Worm (Caenorhabditis elegans): Measurements from ENCODE around the gene clh-2.
A peak's percentile ranks its signal among the peaks of the same experiment; 100 is the strongest.

The clh-2 gene

ce11 chrII:11336640-11337241, 15.0 kb upstream of the clh-2 start:
- TF ChIP-seq scrt-1 (GFP tag; IDR thresholded peaks at IDR 0.05) (no peak), flt-1 (GFP tag; IDR thresholded peaks at IDR 0.05) (no peak), hnd-1 (tag; optimal IDR thresholded peaks at IDR 0.05) (no peak), hmbx-1 (tag; optimal IDR thresholded peaks at IDR 0.05) (no peak), pes-1 (GFP tag; IDR thresholded peaks at IDR 0.05) (no peak), B0310.2 (tag; optimal IDR thresholded peaks at IDR 0.05) (no peak)

ce11 chrII:11337497-11338040, 14.1 kb upstream of the clh-2 start, which contains the start of gene sqt-1:
TSS of gene sqt-1 (minus strand) at chrII:11337837.
- TF ChIP-seq tbx-37 (GFP tag; conservative IDR thresholded peaks at IDR 0.05) (no peak), pes-1 (GFP tag; IDR thresholded peaks at IDR 0.05) (no peak), scrt-1 (GFP tag; IDR thresholded peaks at IDR 0.05) (no peak), ceh-36 (tag; optimal IDR thresholded peaks at IDR 0.05) (no peak), ama-1 (optimal IDR thresholded peaks at IDR 0.05) (no peak), tbx-11 (GFP tag; IDR thresholded peaks at IDR 0.05) (no peak), B0310.2 (tag; optimal IDR thresholded peaks at IDR 0.05) (no peak), hmg-4 (GFP tag; optimal IDR thresholded peaks at IDR 0.05) (no peak), F13C5.2 (tag; optimal IDR thresholded peaks at IDR 0.05) (no peak), aly-1 (tag; optimal IDR thresholded peaks at IDR 0.05) (no peak), flt-1 (GFP tag; IDR thresholded peaks at IDR 0.05) (no peak), hmbx-1 (tag; optimal IDR thresholded peaks at IDR 0.05) (no peak), sea-1 (GFP tag; conservative IDR thresholded peaks at IDR 0.05) (no peak), ceh-13 (GFP tag; optimal IDR thresholded peaks at IDR 0.05) (no peak), ets-7 (tag; optimal IDR thresholded peaks at IDR 0.05) (no peak)

ce11 chrII:11339507-11339906, 12.2 kb upstream of the clh-2 start, which contains the start of gene rmd-3:
TSS of gene rmd-3 (minus strand) at chrII:11339607.
- no peak for TF ChIP-seq hmg-4 (GFP tag; optimal IDR thresholded peaks at IDR 0.05)
- no peak for TF ChIP-seq pes-1 (GFP tag; IDR thresholded peaks at IDR 0.05)
- TF ChIP-seq ets-7 (tag; optimal IDR thresholded peaks at IDR 0.05) = no peak
- no peak for TF ChIP-seq hnd-1 (tag; optimal IDR thresholded peaks at IDR 0.05)

ce11 chrII:11343300-11343869, 8.3 kb upstream of the clh-2 start, which contains the start of gene lgc-20:
TSS of gene lgc-20 (minus strand) at chrII:11343610.
- no peak for TF ChIP-seq flt-1 (GFP tag; IDR thresholded peaks at IDR 0.05)
- TF ChIP-seq scrt-1 (GFP tag; IDR thresholded peaks at IDR 0.05) = no peak
- TF ChIP-seq ceh-36 (tag; optimal IDR thresholded peaks at IDR 0.05) = no peak
- TF ChIP-seq sea-1 (GFP tag; conservative IDR thresholded peaks at IDR 0.05) = no peak
- TF ChIP-seq hnd-1 (tag; optimal IDR thresholded peaks at IDR 0.05) = no peak
- no peak for TF ChIP-seq aly-1 (tag; optimal IDR thresholded peaks at IDR 0.05)
- TF ChIP-seq ama-1 (optimal IDR thresholded peaks at IDR 0.05) = no peak

ce11 chrII:11344554-11344953, 7.1 kb upstream of the clh-2 start:
- TF ChIP-seq F13C5.2 (tag; optimal IDR thresholded peaks at IDR 0.05) (no peak), tbx-37 (GFP tag; conservative IDR thresholded peaks at IDR 0.05) (no peak), tra-4 (tag; optimal IDR thresholded peaks at IDR 0.05) (no peak), sea-1 (GFP tag; conservative IDR thresholded peaks at IDR 0.05) (no peak), hnd-1 (tag; optimal IDR thresholded peaks at IDR 0.05) (no peak), hmbx-1 (tag; optimal IDR thresholded peaks at IDR 0.05) (no peak), ets-7 (tag; optimal IDR thresholded peaks at IDR 0.05) (no peak), flt-1 (GFP tag; IDR thresholded peaks at IDR 0.05) (no peak), ama-1 (optimal IDR thresholded peaks at IDR 0.05) (no peak), pes-1 (GFP tag; IDR thresholded peaks at IDR 0.05) (no peak)

- no peak for TF ChIP-seq tbx-11 (GFP tag; IDR thresholded peaks at IDR 0.05)
- peak; percentile 53 for TF ChIP-seq ceh-36 (tag; optimal IDR thresholded peaks at IDR 0.05)
- no peak; the same call in 1 of the 2 replicates for TF ChIP-seq tbx-37 (GFP tag; conservative IDR thresholded peaks at IDR 0.05)
- peak; percentile 65 for TF ChIP-seq pes-1 (GFP tag; IDR thresholded peaks at IDR 0.05)
- TF ChIP-seq hnd-1 (tag; optimal IDR thresholded peaks at IDR 0.05) = peak; percentile 22
- peak; percentile 63 for TF ChIP-seq F13C5.2 (tag; optimal IDR thresholded peaks at IDR 0.05)
- TF ChIP-seq flt-1 (GFP tag; IDR thresholded peaks at IDR 0.05) = peak; percentile 40; the same call in 1 of the 2 replicates
- no peak for TF ChIP-seq ets-7 (tag; optimal IDR thresholded peaks at IDR 0.05)
- TF ChIP-seq scrt-1 (GFP tag; IDR thresholded peaks at IDR 0.05) = peak; percentile 20; the same call in 1 of the 2 replicates
- no peak for TF ChIP-seq ceh-13 (GFP tag; optimal IDR thresholded peaks at IDR 0.05)
- 0 out of 2 replicates have a peak, but pooled peaks have one; percentile 45 for TF ChIP-seq sea-1 (GFP tag; conservative IDR thresholded peaks at IDR 0.05)
Observed at ce11 chrII:11345570-11346029, 6.1 kb upstream of the clh-2 start, which contains the start of gene nduf-11. TSS of gene nduf-11 (minus strand) at chrII:11345620.

ce11 chrII:11347878-11348556, 3.7 kb upstream of the clh-2 start, which contains the start of the genes B0491.6 and pigm-1:
TSS of gene B0491.6 (minus strand) at chrII:11348343.
TSS of gene pigm-1 (plus strand) at chrII:11348445.
- TF ChIP-seq hnd-1 (tag; optimal IDR thresholded peaks at IDR 0.05) = no peak
- TF ChIP-seq F13C5.2 (tag; optimal IDR thresholded peaks at IDR 0.05) = peak; percentile 45
- TF ChIP-seq hmg-4 (GFP tag; optimal IDR thresholded peaks at IDR 0.05) = no peak
